Fruit fly (Drosophila melanogaster) whole organism, embryonic: ENCODE measurements around the gene CG17343.

ENCODE experiments used
- ATbp ChIP-seq: fragments of 200-800 bp; sonication (Bioruptor generic); optimal IDR thresholded peaks from 2 replicates; lab custom pipeline; 2017; ENCODE audit warnings: missing biosample characterization, mild to moderate bottlenecking, missing genetic modification characterization, missing genetic modification reagents
- Atf6 ChIP-seq: fragments of 200-800 bp; sonication (Bioruptor generic); IDR thresholded peaks from 2 replicates; pipeline ENCODE4 v1.3.6; 2022; ENCODE audit warnings: missing biosample characterization, missing genetic modification characterization
- CG10274 ChIP-seq: fragments of 200-800 bp; sonication (Bioruptor generic); optimal IDR thresholded peaks from 3 replicates; lab custom pipeline; 2017; ENCODE audit warnings: missing biosample characterization, mild to moderate bottlenecking, missing genetic modification characterization
- CG10321 ChIP-seq: fragments of 200-800 bp; sonication (Bioruptor generic); IDR thresholded peaks from 2 replicates; pipeline ENCODE4 v1.3.6; 2022; ENCODE audit warnings: missing biosample characterization, missing genetic modification characterization
- CG10366 ChIP-seq: fragments of 200-800 bp; sonication (Bioruptor generic); IDR thresholded peaks from 2 replicates; pipeline ENCODE4 v1.3.6; 2022; ENCODE audit warnings: missing biosample characterization, missing genetic modification characterization
- CG13123 ChIP-seq: fragments of 200-800 bp; sonication (Bioruptor generic); optimal IDR thresholded peaks from 2 replicates; lab custom pipeline; 2016; ENCODE audit warnings: missing biosample characterization, missing genetic modification characterization
- CG14965 ChIP-seq: fragments of 200-800 bp; sonication (Bioruptor generic); optimal IDR thresholded peaks from 2 replicates; lab custom pipeline; 2016; ENCODE audit warnings: missing biosample characterization, missing genetic modification characterization, borderline replicate concordance
- CG1529 ChIP-seq: fragments of 200-800 bp; sonication (Bioruptor generic); optimal IDR thresholded peaks from 3 replicates; lab custom pipeline; 2018; ENCODE audit warnings: missing biosample characterization, missing genetic modification characterization
- CG1603 ChIP-seq: fragments of 200-800 bp; sonication (Bioruptor generic); optimal IDR thresholded peaks from 2 replicates; lab custom pipeline; 2019; ENCODE audit warnings: missing biosample characterization, mild to moderate bottlenecking, missing genetic modification characterization, moderate library complexity
- CG2129 ChIP-seq: fragments of 200-800 bp; sonication (Bioruptor generic); IDR thresholded peaks from 2 replicates; pipeline ENCODE4 v1.3.6; 2022; ENCODE audit warnings: missing biosample characterization, missing genetic modification characterization; ENCODE audit not compliant: partially characterized antibody
- CG2202 ChIP-seq: fragments of 200-800 bp; sonication (Bioruptor generic); optimal IDR thresholded peaks from 2 replicates; lab custom pipeline; 2018; ENCODE audit warnings: missing biosample characterization, mild to moderate bottlenecking, missing genetic modification characterization
- CG31365 ChIP-seq: fragments of 200-800 bp; sonication (Bioruptor generic); optimal IDR thresholded peaks from 2 replicates; lab custom pipeline; 2018; ENCODE audit warnings: missing biosample characterization, mild to moderate bottlenecking, missing genetic modification characterization
- CG32767 ChIP-seq: fragments of 200-800 bp; sonication (Bioruptor generic); IDR thresholded peaks from 2 replicates; pipeline ENCODE4 v1.3.6; 2022; ENCODE audit warnings: missing biosample characterization, missing genetic modification characterization
- CG3726 ChIP-seq: fragments of 200-800 bp; sonication (Bioruptor generic); IDR thresholded peaks from 3 replicates; pipeline ENCODE4, ENCODE4 v1.3.6; 2022; ENCODE audit warnings: missing biosample characterization, missing genetic modification characterization
- CG3995 ChIP-seq: fragments of 200-800 bp; sonication (Bioruptor generic); optimal IDR thresholded peaks from 3 replicates; lab custom pipeline; 2016; ENCODE audit warnings: missing biosample characterization, missing genetic modification characterization
- CG4854 ChIP-seq: fragments of 200-800 bp; sonication (Bioruptor generic); optimal IDR thresholded peaks from 2 replicates; lab custom pipeline; 2016; ENCODE audit warnings: missing biosample characterization, missing genetic modification characterization, inconsistent platforms
- CG6254 ChIP-seq: fragments of 200-800 bp; sonication (Bioruptor generic); optimal IDR thresholded peaks from 3 replicates; lab custom pipeline; 2017; ENCODE audit warnings: mild to moderate bottlenecking, missing biosample characterization, missing genetic modification reagents, missing genetic modification characterization
- CG6683 ChIP-seq: fragments of 200-800 bp; sonication (Bioruptor generic); optimal IDR thresholded peaks from 2 replicates; lab custom pipeline; 2017; ENCODE audit warnings: missing biosample characterization, mild to moderate bottlenecking, missing genetic modification characterization, missing genetic modification reagents
- CG7963 ChIP-seq: fragments of 200-800 bp; sonication (Bioruptor generic); IDR thresholded peaks from 3 replicates; pipeline ENCODE4 v1.3.6; 2022; ENCODE audit warnings: missing biosample characterization, missing genetic modification characterization; ENCODE audit not compliant: partially characterized antibody
- CG9437 ChIP-seq: fragments of 200-800 bp; sonication (Bioruptor generic); optimal IDR thresholded peaks from 2 replicates; lab custom pipeline; 2018; ENCODE audit warnings: missing biosample characterization, mild to moderate bottlenecking, missing genetic modification characterization
- CkIIα-i1 ChIP-seq: fragments of 200-800 bp; sonication (Bioruptor generic); IDR thresholded peaks from 2 replicates; pipeline ENCODE4 v1.3.6; 2022; ENCODE audit warnings: missing biosample characterization, missing genetic modification characterization
- CrebB ChIP-seq: fragments of 200-800 bp; sonication (Bioruptor generic); optimal IDR thresholded peaks from 3 replicates; lab custom pipeline; 2018; ENCODE audit warnings: missing biosample characterization, mild to moderate bottlenecking, missing genetic modification characterization
- D ChIP-seq, 2 experiments: fragments of 200-800 bp in 1 of 2; fragments of >200 bp in 1 of 2; sonication (Bioruptor generic) in 1 of 2; optimal IDR thresholded peaks; 2 replicates in 1 of 2; 3 replicates in 1 of 2; lab custom pipeline; 2017; ENCODE audit warnings: mild to moderate bottlenecking in 1 of 2, missing biosample characterization in 1 of 2, missing genetic modification characterization in 1 of 2, missing genetic modification reagents in 1 of 2
- Deaf1 ChIP-seq: fragments of 200-800 bp; optimal IDR thresholded peaks from 3 replicates; lab custom pipeline; 2019; ENCODE audit warnings: missing biosample characterization, mild to moderate bottlenecking, missing genetic modification characterization, moderate library complexity
- Drgx ChIP-seq: fragments of 200-800 bp; sonication (Bioruptor generic); IDR thresholded peaks from 2 replicates; pipeline ENCODE4 v1.3.6; 2022; ENCODE audit warnings: missing biosample characterization, missing genetic modification characterization
- Ets97D ChIP-seq: fragments of 200-800 bp; sonication (Bioruptor generic); optimal IDR thresholded peaks from 3 replicates; lab custom pipeline; 2016; ENCODE audit warnings: missing biosample characterization, missing genetic modification characterization
- HLH54F ChIP-seq: fragments of 200-800 bp; sonication (Bioruptor generic); optimal IDR thresholded peaks from 3 replicates; lab custom pipeline; 2016; ENCODE audit warnings: missing biosample characterization, missing genetic modification characterization
- Lim3 ChIP-seq: fragments of 200-800 bp; sonication (Bioruptor generic); IDR thresholded peaks from 2 replicates; pipeline ENCODE4 v1.3.6; 2022; ENCODE audit warnings: missing biosample characterization, missing genetic modification characterization
- Nf-YC ChIP-seq: fragments of 200-800 bp; optimal IDR thresholded peaks from 3 replicates; lab custom pipeline; 2019; ENCODE audit warnings: missing biosample characterization, mild to moderate bottlenecking, missing genetic modification characterization, moderate library complexity
- Sox100B ChIP-seq: fragments of 200-800 bp; sonication (Bioruptor generic); optimal IDR thresholded peaks from 3 replicates; lab custom pipeline; 2018; ENCODE audit warnings: missing biosample characterization, mild to moderate bottlenecking, missing genetic modification characterization
- Spps ChIP-seq: fragments of 200-800 bp; sonication (Bioruptor generic); optimal IDR thresholded peaks from 2 replicates; lab custom pipeline; 2018; ENCODE audit warnings: missing biosample characterization, mild to moderate bottlenecking, missing genetic modification characterization
- Sry-δ ChIP-seq: fragments of 200-800 bp; sonication (Bioruptor generic); optimal IDR thresholded peaks from 2 replicates; lab custom pipeline; 2016; ENCODE audit warnings: missing biosample characterization, missing genetic modification characterization
- Usf ChIP-seq: fragments of 200-800 bp; sonication (Bioruptor generic); optimal IDR thresholded peaks from 2 replicates; lab custom pipeline; 2017; ENCODE audit warnings: missing genotype, missing biosample characterization, missing genetic modification characterization
- Vsx1 ChIP-seq: fragments of 200-800 bp; sonication (Bioruptor generic); optimal IDR thresholded peaks from 2 replicates; lab custom pipeline; 2017; ENCODE audit warnings: missing biosample characterization, mild to moderate bottlenecking, missing genetic modification characterization, missing genetic modification reagents
- bigmax ChIP-seq: fragments of 200-800 bp; sonication (Bioruptor generic); optimal IDR thresholded peaks from 2 replicates; lab custom pipeline; 2018; ENCODE audit warnings: missing biosample characterization, mild to moderate bottlenecking, missing genetic modification characterization
- btn ChIP-seq: fragments of 200-800 bp; sonication (Bioruptor generic); optimal IDR thresholded peaks from 2 replicates; lab custom pipeline; 2016; ENCODE audit warnings: missing biosample characterization, missing genetic modification characterization
- chn ChIP-seq: fragments of 200-800 bp; sonication (Bioruptor generic); optimal IDR thresholded peaks from 2 replicates; lab custom pipeline; 2016; ENCODE audit warnings: missing biosample characterization, missing genetic modification characterization
- fd102C ChIP-seq: fragments of 200-800 bp; sonication (Bioruptor generic); optimal IDR thresholded peaks from 2 replicates; lab custom pipeline; 2018; ENCODE audit warnings: missing biosample characterization, mild to moderate bottlenecking, missing genetic modification characterization, moderate library complexity
- ftz-f1 ChIP-seq: fragments of 200-800 bp; sonication (Bioruptor generic); optimal IDR thresholded peaks from 2 replicates; lab custom pipeline; 2016; ENCODE audit warnings: missing biosample characterization, missing genetic modification characterization
- gce ChIP-seq: fragments of 200-800 bp; sonication (Bioruptor generic); IDR thresholded peaks from 3 replicates; pipeline ENCODE4 v1.3.6; 2022; ENCODE audit warnings: missing biosample characterization, missing genetic modification characterization
- luna ChIP-seq: fragments of 200-800 bp; sonication (Bioruptor generic); optimal IDR thresholded peaks from 2 replicates; lab custom pipeline; 2016; ENCODE audit warnings: missing biosample characterization, missing genetic modification characterization
- mirr ChIP-seq: fragments of 200-800 bp; sonication (Bioruptor generic); optimal IDR thresholded peaks from 3 replicates; lab custom pipeline; 2018; ENCODE audit warnings: missing biosample characterization, mild to moderate bottlenecking, missing genetic modification characterization
- org-1 ChIP-seq: fragments of 200-800 bp; sonication (Bioruptor generic); optimal IDR thresholded peaks from 2 replicates; lab custom pipeline; 2017; ENCODE audit warnings: missing biosample characterization, missing genetic modification characterization
- pb ChIP-seq: fragments of 200-800 bp; sonication (Bioruptor generic); optimal IDR thresholded peaks from 3 replicates; lab custom pipeline; 2016; ENCODE audit warnings: missing biosample characterization, missing genetic modification characterization
- psq ChIP-seq: fragments of 200-800 bp; sonication (Bioruptor generic); optimal IDR thresholded peaks from 2 replicates; lab custom pipeline; 2017; ENCODE audit warnings: missing biosample characterization, missing genetic modification characterization
- tin ChIP-seq: fragments of 200-800 bp; sonication (Bioruptor generic); optimal IDR thresholded peaks from 3 replicates; lab custom pipeline; 2016; ENCODE audit warnings: missing biosample characterization, missing genetic modification characterization
- tx ChIP-seq: fragments of 200-800 bp; sonication (Bioruptor generic); optimal IDR thresholded peaks from 2 replicates; lab custom pipeline; 2016; ENCODE audit warnings: missing biosample characterization, missing genetic modification characterization
- vnd ChIP-seq: fragments of 200-800 bp; sonication (Bioruptor generic); IDR thresholded peaks from 3 replicates; pipeline ENCODE4 v1.3.6; 2022; ENCODE audit warnings: missing biosample characterization, missing genetic modification characterization; ENCODE audit not compliant: partially characterized antibody
- zen2 ChIP-seq: fragments of 200-800 bp; sonication (Bioruptor generic); IDR thresholded peaks from 3 replicates; pipeline ENCODE4 v1.3.6; 2022; ENCODE audit warnings: missing biosample characterization, missing genetic modification characterization; ENCODE audit not compliant: partially characterized antibody

The CG17343 gene

dm6 chr2L:19051534-19052100 lies 13.1 kb upstream of the CG17343 start, which contains the start of gene Rpn3 (continued):
- peak; percentile 22 for TF ChIP-seq pb
- TF ChIP-seq CG13123 = peak; percentile 68
- no peak for TF ChIP-seq ftz-f1
- no peak for TF ChIP-seq CG6254 (GFP tag; lab: Kevin White, UChicago)
- TF ChIP-seq Spps = peak; percentile 75
- TF ChIP-seq CG32767 (GFP tag; lab: Robert Waterston, UW) = peak; percentile 77
- peak; percentile 54; the same call in 1 of the 3 replicates for TF ChIP-seq CG3726 (GFP tag; lab: Robert Waterston, UW)
- peak; percentile 77 for TF ChIP-seq chn (GFP tag; lab: Kevin White, UChicago)
- TF ChIP-seq Vsx1 (GFP tag; lab: Kevin White, UChicago) = no peak
- TF ChIP-seq ATbp = no peak
- peak; percentile 7 for TF ChIP-seq CG10274 (GFP tag; lab: Kevin White, UChicago)
- TF ChIP-seq CG10321 (GFP tag; lab: Robert Waterston, UW) = peak; percentile 61; the same call in 1 of the 2 replicates
- TF ChIP-seq CG1529 = peak; percentile 37
- TF ChIP-seq Lim3 (GFP tag; lab: Robert Waterston, UW) = peak; percentile 94
- peak; percentile 75 for TF ChIP-seq tx
- peak; percentile 29 for TF ChIP-seq btn (GFP tag; lab: Kevin White, UChicago)
- peak; percentile 77 for TF ChIP-seq Ets97D (GFP tag; lab: Kevin White, UChicago)
- TF ChIP-seq HLH54F (GFP tag; lab: Kevin White, UChicago) = peak; percentile 85
- peak; percentile 90 for TF ChIP-seq Atf6 (GFP tag; lab: Robert Waterston, UW)
- TF ChIP-seq CG6683 (GFP tag; lab: Kevin White, UChicago) = peak; percentile 27
- TF ChIP-seq CrebB (tag; lab: Kevin White, UChicago) = peak; percentile 61
- no peak for TF ChIP-seq CG7963 (GFP tag; lab: Robert Waterston, UW)
- TF ChIP-seq mirr (GFP tag; lab: Kevin White, UChicago) = no peak
- 0 out of 3 replicates have a peak, but pooled peaks have one; percentile 33 for TF ChIP-seq gce (GFP tag; lab: Robert Waterston, UW)
- TF ChIP-seq CG2202 (tag; lab: Kevin White, UChicago) = peak; percentile 62
- TF ChIP-seq CG4854 (GFP tag; lab: Kevin White, UChicago) = peak; percentile 65
- peak; percentile 67 for TF ChIP-seq Nf-YC (tag; lab: Kevin White, UChicago)
- no peak for TF ChIP-seq D (optimal IDR thresholded peaks at IDR 0.05; lab: Kevin White, UChicago)
- peak; percentile 55 for TF ChIP-seq D (GFP tag; optimal IDR thresholded peaks at IDR 0.05; lab: Kevin White, UChicago)
- TF ChIP-seq CG2129 (GFP tag; lab: Robert Waterston, UW) = peak; percentile 28; the same call in 1 of the 2 replicates
- peak; percentile 37 for TF ChIP-seq fd102C (GFP tag; lab: Kevin White, UChicago)
- TF ChIP-seq CG14965 = no peak
- TF ChIP-seq psq = peak; percentile 34
- peak; percentile 84 for TF ChIP-seq CG10366 (GFP tag; lab: Robert Waterston, UW)
- TF ChIP-seq zen2 (GFP tag; lab: Robert Waterston, UW) = peak; percentile 42; the same call in 1 of the 3 replicates
- peak; percentile 32 for TF ChIP-seq org-1 (GFP tag; lab: Kevin White, UChicago)
- peak; percentile 65 for TF ChIP-seq Sry-δ (GFP tag; lab: Kevin White, UChicago)
- peak; percentile 77 for TF ChIP-seq CG1603 (tag; lab: Kevin White, UChicago)
- peak; percentile 72 for TF ChIP-seq vnd (GFP tag; lab: Robert Waterston, UW)
- peak; percentile 61 for TF ChIP-seq Deaf1 (tag; lab: Kevin White, UChicago)
- TF ChIP-seq tin (GFP tag; lab: Kevin White, UChicago) = peak; percentile 81
- peak; percentile 24 for TF ChIP-seq luna (GFP tag; lab: Kevin White, UChicago)
- TF ChIP-seq Drgx = peak; percentile 73
- no peak for TF ChIP-seq CG31365
- no peak for TF ChIP-seq bigmax (GFP tag; lab: Kevin White, UChicago)
- TF ChIP-seq Usf (GFP tag; lab: Kevin White, UChicago) = peak; percentile 38
- no peak for TF ChIP-seq Sox100B (GFP tag; lab: Kevin White, UChicago)
- peak; percentile 99 for TF ChIP-seq CG9437 (GFP tag; lab: Kevin White, UChicago)
- TF ChIP-seq CkIIα-i1 (GFP tag; lab: Robert Waterston, UW) = no peak
- TF ChIP-seq CG3995 (GFP tag; lab: Kevin White, UChicago) = peak; percentile 41
